Fruit fly (Drosophila melanogaster) whole organism, embryonic: Measurements from ENCODE around the gene Ndae1.

Experiments
- CG9876 ChIP-seq: fragments of 200-800 bp; sonication (Bioruptor generic); optimal IDR thresholded peaks from 2 replicates; lab custom pipeline; 2016; ENCODE audit warnings: missing biosample characterization, missing genetic modification characterization
- CTCF ChIP-seq: fragments of 200-800 bp; sonication (Bioruptor generic); optimal IDR thresholded peaks from 2 replicates; lab custom pipeline; 2017; ENCODE audit warnings: missing biosample characterization, mild to moderate bottlenecking, missing genetic modification characterization, moderate library complexity
- Fer1 ChIP-seq: fragments of 200-800 bp; sonication (Bioruptor generic); optimal IDR thresholded peaks from 2 replicates; lab custom pipeline; 2017; ENCODE audit warnings: missing biosample characterization, mild to moderate bottlenecking, missing genetic modification characterization
- Max ChIP-seq: fragments of 200-800 bp; sonication (Bioruptor generic); optimal IDR thresholded peaks from 2 replicates; lab custom pipeline; 2016; ENCODE audit warnings: missing biosample characterization, mild to moderate bottlenecking, missing genetic modification characterization
- Myb ChIP-seq: fragments of 200-800 bp; sonication (Bioruptor generic); optimal IDR thresholded peaks from 2 replicates; lab custom pipeline; 2016; ENCODE audit warnings: missing biosample characterization, missing genetic modification characterization
- chif ChIP-seq, 2 experiments: fragments of 200-800 bp; sonication (Bioruptor generic); optimal IDR thresholded peaks; 3 replicates each; lab custom pipeline; 2016; ENCODE audit warnings: missing biosample characterization in 2 of 2, missing genetic modification characterization in 2 of 2
- da ChIP-seq: fragments of 200-800 bp; sonication (Bioruptor generic); optimal IDR thresholded peaks from 2 replicates; lab custom pipeline; 2016; ENCODE audit warnings: missing biosample characterization, missing genetic modification characterization
- dmrt99B ChIP-seq: fragments of 200-800 bp; sonication (Bioruptor generic); optimal IDR thresholded peaks from 2 replicates; lab custom pipeline; 2018; ENCODE audit warnings: missing biosample characterization, mild to moderate bottlenecking, missing genetic modification characterization, moderate library complexity
- her ChIP-seq: fragments of 200-800 bp; sonication (Bioruptor generic); optimal IDR thresholded peaks from 2 replicates; lab custom pipeline; 2016; ENCODE audit warnings: missing biosample characterization, missing genetic modification characterization
- odd ChIP-seq: fragments of 200-800 bp; sonication (Bioruptor generic); optimal IDR thresholded peaks from 2 replicates; lab custom pipeline; 2017; ENCODE audit warnings: missing biosample characterization, mild to moderate bottlenecking, missing genetic modification characterization
- sqz ChIP-seq: fragments of 200-800 bp; sonication (Bioruptor generic); optimal IDR thresholded peaks from 3 replicates; lab custom pipeline; 2018; ENCODE audit warnings: missing biosample characterization, mild to moderate bottlenecking, missing genetic modification characterization
- zfh2 ChIP-seq: fragments of 200-800 bp; sonication (Bioruptor generic); optimal IDR thresholded peaks from 2 replicates; lab custom pipeline; 2016; ENCODE audit warnings: missing biosample characterization, missing genetic modification characterization

dm6 chr2L:7241499-7241898, 7.6 kb downstream of the Ndae1 start:
- TF ChIP-seq Max (GFP tag; lab: Kevin White, UChicago), result no peak
- TF ChIP-seq da (GFP tag; lab: Kevin White, UChicago), result no peak
- TF ChIP-seq odd (GFP tag; lab: Kevin White, UChicago), result no peak
- no peak for TF ChIP-seq CTCF (GFP tag; lab: Kevin White, UChicago)
- no peak for TF ChIP-seq zfh2 (GFP tag; lab: Kevin White, UChicago)
- TF ChIP-seq chif (GFP tag; optimal IDR thresholded peaks at IDR 0.05; lab: Kevin White, UChicago), result no peak
- no peak for TF ChIP-seq dmrt99B (tag; lab: Kevin White, UChicago)
- TF ChIP-seq her (GFP tag; lab: Kevin White, UChicago), result no peak
- TF ChIP-seq sqz, result no peak
- no peak for TF ChIP-seq Fer1 (GFP tag; lab: Kevin White, UChicago)
- TF ChIP-seq Myb (GFP tag; lab: Kevin White, UChicago), result no peak
- no peak for TF ChIP-seq CG9876 (GFP tag; lab: Kevin White, UChicago)
